Fruit fly (Drosophila melanogaster) whole organism, prepupa: ENCODE results near the gene CG14687.

Experiments used
- CG10631 ChIP-seq: fragments of 200-800 bp; sonication (Bioruptor generic); optimal IDR thresholded peaks from 2 replicates; lab custom pipeline; 2016; ENCODE audit warnings: missing biosample characterization, missing genetic modification characterization
- CG10669 ChIP-seq: fragments of 200-800 bp; sonication (Bioruptor generic); optimal IDR thresholded peaks from 3 replicates; lab custom pipeline; 2018; ENCODE audit warnings: missing biosample characterization, mild to moderate bottlenecking, missing genetic modification characterization, moderate library complexity
- CG11294 ChIP-seq: fragments of 200-800 bp; sonication (Bioruptor generic); IDR thresholded peaks from 2 replicates; pipeline ENCODE4 v1.3.6; 2022; ENCODE audit warnings: missing biosample characterization, missing genetic modification characterization
- CG11762 ChIP-seq: fragments of 200-800 bp; sonication (Bioruptor generic); optimal IDR thresholded peaks from 3 replicates; lab custom pipeline; 2016; ENCODE audit warnings: missing biosample characterization, missing genetic modification characterization; ENCODE audit not compliant: insufficient read depth
- CG15336 ChIP-seq: fragments of 200-800 bp; sonication (Bioruptor generic); IDR thresholded peaks from 2 replicates; pipeline ENCODE4 v1.3.6; 2022; ENCODE audit warnings: missing biosample characterization, missing genetic modification characterization
- CG1621 ChIP-seq: fragments of 200-800 bp; sonication (Bioruptor generic); optimal IDR thresholded peaks from 3 replicates; lab custom pipeline; 2018; ENCODE audit warnings: missing biosample characterization, mild to moderate bottlenecking, missing genetic modification characterization
- CG16779 ChIP-seq: fragments of 200-800 bp; sonication (Bioruptor generic); optimal IDR thresholded peaks from 3 replicates; lab custom pipeline; 2017; ENCODE audit warnings: missing biosample characterization, mild to moderate bottlenecking, missing genetic modification characterization
- CG3032 ChIP-seq: fragments of 200-800 bp; optimal IDR thresholded peaks from 2 replicates; lab custom pipeline; 2019; ENCODE audit warnings: missing biosample characterization, mild to moderate bottlenecking, missing genetic modification characterization, moderate library complexity
- CG31627 ChIP-seq: fragments of 200-800 bp; sonication (Bioruptor generic); optimal IDR thresholded peaks from 3 replicates; lab custom pipeline; 2016; ENCODE audit warnings: missing biosample characterization, missing genetic modification characterization
- CG34406 ChIP-seq: fragments of 200-800 bp; sonication (Bioruptor generic); optimal IDR thresholded peaks from 3 replicates; lab custom pipeline; 2016; ENCODE audit warnings: missing biosample characterization, missing genetic modification characterization
- CG3919 ChIP-seq: fragments of 200-800 bp; sonication (Bioruptor generic); optimal IDR thresholded peaks from 3 replicates; lab custom pipeline; 2016; ENCODE audit warnings: missing biosample characterization, missing genetic modification characterization
- CG4318 ChIP-seq: fragments of 200-800 bp; sonication (Bioruptor generic); optimal IDR thresholded peaks from 3 replicates; lab custom pipeline; 2017; ENCODE audit warnings: missing biosample characterization, mild to moderate bottlenecking, missing genetic modification characterization
- CG6163 ChIP-seq: fragments of 200-800 bp; sonication (Bioruptor generic); IDR thresholded peaks from 3 replicates; pipeline ENCODE4 v1.3.6; 2022; ENCODE audit warnings: missing biosample characterization, missing genetic modification characterization
- CG6276 ChIP-seq: fragments of 200-800 bp; sonication (Bioruptor generic); optimal IDR thresholded peaks from 2 replicates; lab custom pipeline; 2017; ENCODE audit warnings: missing biosample characterization, mild to moderate bottlenecking, missing genetic modification characterization
- CG6808 ChIP-seq: fragments of 200-800 bp; sonication (Bioruptor generic); optimal IDR thresholded peaks from 3 replicates; lab custom pipeline; 2017; ENCODE audit warnings: missing biosample characterization, missing genetic modification characterization, mild to moderate bottlenecking, moderate library complexity, missing genetic modification reagents
- CG6854 ChIP-seq: fragments of 200-800 bp; sonication (Bioruptor generic); optimal IDR thresholded peaks from 2 replicates; lab custom pipeline; 2017; ENCODE audit warnings: missing biosample characterization, mild to moderate bottlenecking, missing genetic modification characterization
- CG7368 ChIP-seq: fragments of 200-800 bp; sonication (Bioruptor generic); optimal IDR thresholded peaks from 3 replicates; lab custom pipeline; 2016; ENCODE audit warnings: missing biosample characterization, missing genetic modification characterization
- CG8119 ChIP-seq: fragments of 200-800 bp; sonication (Bioruptor generic); IDR thresholded peaks from 3 replicates; pipeline ENCODE4 v1.3.6; 2022; ENCODE audit warnings: missing biosample characterization, missing genetic modification characterization
- CG8319 ChIP-seq: fragments of 200-800 bp; sonication (Bioruptor generic); optimal IDR thresholded peaks from 3 replicates; lab custom pipeline; 2016; ENCODE audit warnings: missing biosample characterization, missing genetic modification characterization
- CG8632 ChIP-seq: fragments of 200-800 bp; sonication (Bioruptor generic); optimal IDR thresholded peaks from 3 replicates; lab custom pipeline; 2016; ENCODE audit warnings: missing biosample characterization, missing genetic modification characterization
- CG9139 ChIP-seq: fragments of 200-800 bp; sonication (Bioruptor generic); optimal IDR thresholded peaks from 3 replicates; lab custom pipeline; 2017; ENCODE audit warnings: missing biosample characterization, mild to moderate bottlenecking, missing genetic modification characterization
- Eip75B ChIP-seq: fragments of 200-800 bp; sonication (Bioruptor generic); optimal IDR thresholded peaks from 3 replicates; lab custom pipeline; 2016; ENCODE audit warnings: missing biosample characterization, missing genetic modification characterization
- Eip78C ChIP-seq: fragments of 200-800 bp; sonication (Bioruptor generic); peaks from one replicate; lab custom pipeline; 2016; ENCODE audit warnings: missing biosample characterization, missing genetic modification characterization
- Eip93F ChIP-seq: fragments of 200-800 bp; sonication (Bioruptor generic); optimal IDR thresholded peaks from 2 replicates; lab custom pipeline; 2016; ENCODE audit warnings: missing biosample characterization, mild to moderate bottlenecking, missing genetic modification characterization
- Ets21C ChIP-seq: fragments of 200-800 bp; sonication (Bioruptor generic); optimal IDR thresholded peaks from 3 replicates; lab custom pipeline; 2016; ENCODE audit warnings: missing biosample characterization, missing genetic modification characterization
- Ets96B ChIP-seq: fragments of 200-800 bp; optimal IDR thresholded peaks from 2 replicates; lab custom pipeline; 2019; ENCODE audit warnings: missing biosample characterization, mild to moderate bottlenecking, missing genetic modification characterization, moderate library complexity
- Hr38 ChIP-seq: sonication (Bioruptor generic); optimal IDR thresholded peaks from 2 replicates; lab custom pipeline; 2016; ENCODE audit warnings: missing biosample characterization, missing genetic modification characterization
- Hr4 ChIP-seq: fragments of 200-800 bp; sonication (Bioruptor generic); optimal IDR thresholded peaks from 3 replicates; lab custom pipeline; 2016; ENCODE audit warnings: missing biosample characterization, missing genetic modification characterization
- Lpt ChIP-seq: fragments of 200-800 bp; sonication (Bioruptor generic); optimal IDR thresholded peaks from 3 replicates; lab custom pipeline; 2016; ENCODE audit warnings: missing biosample characterization, missing genetic modification characterization
- OdsH ChIP-seq: fragments of 200-800 bp; sonication (Bioruptor generic); optimal IDR thresholded peaks from 3 replicates; lab custom pipeline; 2016; ENCODE audit warnings: missing biosample characterization, missing genetic modification characterization
- Smox ChIP-seq: fragments of 200-800 bp; sonication (Bioruptor generic); optimal IDR thresholded peaks from 3 replicates; lab custom pipeline; 2016; ENCODE audit warnings: missing biosample characterization, missing genetic modification characterization
- Sox102F ChIP-seq: fragments of 200-800 bp; sonication (Bioruptor generic); optimal IDR thresholded peaks from 2 replicates; lab custom pipeline; 2016; ENCODE audit warnings: missing biosample characterization, mild to moderate bottlenecking, missing genetic modification characterization
- Sox14 ChIP-seq: fragments of 200-800 bp; sonication (Bioruptor generic); optimal IDR thresholded peaks from 3 replicates; lab custom pipeline; 2016; ENCODE audit warnings: missing biosample characterization, missing genetic modification characterization
- achi ChIP-seq: fragments of 200-800 bp; sonication (Bioruptor generic); optimal IDR thresholded peaks from 3 replicates; lab custom pipeline; 2016; ENCODE audit warnings: missing biosample characterization, missing genetic modification characterization
- acj6 ChIP-seq: fragments of 200-800 bp; sonication (Bioruptor generic); optimal IDR thresholded peaks from 3 replicates; lab custom pipeline; 2016; ENCODE audit warnings: missing biosample characterization, missing genetic modification characterization
- cyc ChIP-seq: fragments of 200-800 bp; sonication (Bioruptor generic); optimal IDR thresholded peaks from 3 replicates; lab custom pipeline; 2016; ENCODE audit warnings: missing biosample characterization, missing genetic modification characterization
- dsx ChIP-seq: fragments of 200-800 bp; optimal IDR thresholded peaks from 3 replicates; lab custom pipeline; 2019; ENCODE audit warnings: missing biosample characterization, mild to moderate bottlenecking, missing genetic modification characterization, moderate library complexity; ENCODE audit not compliant: poor library complexity, severe bottlenecking
- eg ChIP-seq: fragments of 200-800 bp; sonication (Bioruptor generic); IDR thresholded peaks from 3 replicates; pipeline ENCODE4 v1.3.6; 2022; ENCODE audit warnings: missing biosample characterization, missing genetic modification characterization
- fd59A ChIP-seq: fragments of 200-800 bp; sonication (Bioruptor generic); optimal IDR thresholded peaks from 2 replicates; lab custom pipeline; 2017; ENCODE audit warnings: missing biosample characterization, mild to moderate bottlenecking, missing genetic modification characterization, missing genetic modification reagents
- fd85E ChIP-seq: fragments of 200-800 bp; sonication (Bioruptor generic); optimal IDR thresholded peaks from 3 replicates; lab custom pipeline; 2016; ENCODE audit warnings: missing biosample characterization, missing genetic modification characterization
- lz ChIP-seq: fragments of 200-800 bp; sonication (Bioruptor generic); optimal IDR thresholded peaks from 3 replicates; lab custom pipeline; 2016; ENCODE audit warnings: missing biosample characterization, missing genetic modification characterization
- net ChIP-seq: fragments of 200-800 bp; sonication (Bioruptor generic); optimal IDR thresholded peaks from 3 replicates; lab custom pipeline; 2016; ENCODE audit warnings: missing biosample characterization, missing genetic modification characterization
- spab ChIP-seq: fragments of 200-800 bp; sonication (Bioruptor generic); optimal IDR thresholded peaks from 2 replicates; lab custom pipeline; 2017; ENCODE audit warnings: missing biosample characterization, mild to moderate bottlenecking, missing genetic modification characterization, missing genetic modification reagents
- ss ChIP-seq, 2 experiments: fragments of 200-800 bp; sonication (Bioruptor generic); optimal IDR thresholded peaks; 2 replicates in 1 of 2; 3 replicates in 1 of 2; lab custom pipeline; 2017 to 2018; ENCODE audit warnings: mild to moderate bottlenecking in 2 of 2, missing biosample characterization in 2 of 2, missing genetic modification characterization in 2 of 2, moderate library complexity in 1 of 2
- svp ChIP-seq: fragments of 200-800 bp; sonication (Bioruptor generic); peaks from one replicate; lab custom pipeline; 2016; ENCODE audit warnings: missing biosample characterization, missing genetic modification characterization
- topi ChIP-seq: fragments of 200-800 bp; sonication (Bioruptor generic); optimal IDR thresholded peaks from 3 replicates; lab custom pipeline; 2016; ENCODE audit warnings: missing biosample characterization, missing genetic modification characterization
- vri ChIP-seq: fragments of 200-800 bp; sonication (Bioruptor generic); optimal IDR thresholded peaks from 3 replicates; lab custom pipeline; 2016; ENCODE audit warnings: missing biosample characterization, mild to moderate bottlenecking, missing genetic modification characterization

The CG14687 gene

dm6 chr3R:10780161-10780560 is 12.5 kb upstream of the CG14687 start:
- TF ChIP-seq spab (no peak), dsx (GFP tag; lab: Kevin White, UChicago) (no peak), CG4318 (GFP tag; lab: Kevin White, UChicago) (no peak), CG6276 (GFP tag; lab: Kevin White, UChicago) (no peak), CG10669 (no peak), acj6 (no peak), CG3919 (GFP tag; lab: Kevin White, UChicago) (no peak), achi (GFP tag; lab: Kevin White, UChicago) (no peak), CG6163 (GFP tag; lab: Robert Waterston, UW) (no peak), ss (GFP tag; optimal IDR thresholded peaks at IDR 0.05; lab: Kevin White, UChicago) (no peak)

- no peak for TF ChIP-seq Smox
- TF ChIP-seq Eip78C (GFP tag; lab: Kevin White, UChicago), result no peak
- TF ChIP-seq CG9139 (GFP tag; lab: Kevin White, UChicago), result no peak
- no peak for TF ChIP-seq CG10631
- no peak for TF ChIP-seq topi (GFP tag; lab: Kevin White, UChicago)
Observed at dm6 chr3R:10782167-10782566, 10.5 kb upstream of the CG14687 start, which contains the start of gene CG42633. Gene CG42633, minus strand, starts transcription at chr3R:10782267.

- no peak for TF ChIP-seq eg (GFP tag; lab: Robert Waterston, UW)
- peak; percentile 74 for TF ChIP-seq cyc
- TF ChIP-seq vri, result no peak
- no peak for TF ChIP-seq Eip75B (GFP tag; lab: Kevin White, UChicago)
- peak; percentile 52 for TF ChIP-seq CG8632 (GFP tag; lab: Kevin White, UChicago)
- peak; percentile 89 for TF ChIP-seq CG3032 (tag; lab: Kevin White, UChicago)
- TF ChIP-seq achi (GFP tag; lab: Kevin White, UChicago), result no peak
- TF ChIP-seq Eip93F, result no peak
- TF ChIP-seq OdsH (GFP tag; lab: Kevin White, UChicago), result peak; percentile 74
- no peak for TF ChIP-seq CG6808 (GFP tag; lab: Kevin White, UChicago)
- TF ChIP-seq acj6, result peak; percentile 72
- no peak for TF ChIP-seq fd85E (GFP tag; lab: Kevin White, UChicago)
- TF ChIP-seq Smox, result peak; percentile 70
- no peak for TF ChIP-seq CG8319 (GFP tag; lab: Kevin White, UChicago)
- peak; percentile 65 for TF ChIP-seq topi (GFP tag; lab: Kevin White, UChicago)
- TF ChIP-seq Lpt (GFP tag; lab: Kevin White, UChicago), result peak; percentile 20
- TF ChIP-seq CG8119 (GFP tag; lab: Robert Waterston, UW), result no peak
- TF ChIP-seq Sox14 (GFP tag; lab: Kevin White, UChicago), result peak; percentile 65
- TF ChIP-seq Hr4 (GFP tag; lab: Kevin White, UChicago), result peak; percentile 69
- peak; percentile 62 for TF ChIP-seq Ets21C
- TF ChIP-seq CG6163 (GFP tag; lab: Robert Waterston, UW), result no peak
- peak; percentile 77 for TF ChIP-seq lz (GFP tag; lab: Kevin White, UChicago)
- TF ChIP-seq CG31627 (GFP tag; lab: Kevin White, UChicago), result peak; percentile 77
- no peak for TF ChIP-seq CG10669
- no peak for TF ChIP-seq CG15336 (GFP tag; lab: Robert Waterston, UW)
- TF ChIP-seq CG6854 (GFP tag; lab: Kevin White, UChicago), result no peak
- no peak for TF ChIP-seq CG7368 (GFP tag; lab: Kevin White, UChicago)
- TF ChIP-seq Ets96B (tag; lab: Kevin White, UChicago), result peak; percentile 82
- TF ChIP-seq dsx (GFP tag; lab: Kevin White, UChicago), result no peak
- no peak for TF ChIP-seq spab
- TF ChIP-seq Sox102F (GFP tag; lab: Kevin White, UChicago), result no peak
- TF ChIP-seq Hr38 (GFP tag; lab: Kevin White, UChicago), result no peak
- no peak for TF ChIP-seq CG34406 (GFP tag; lab: Kevin White, UChicago)
- no peak for TF ChIP-seq net (GFP tag; lab: Kevin White, UChicago)
- TF ChIP-seq CG6276 (GFP tag; lab: Kevin White, UChicago), result no peak
- peak; percentile 74 for TF ChIP-seq CG10631
- no peak for TF ChIP-seq svp (GFP tag; lab: Kevin White, UChicago)
- TF ChIP-seq CG1621 (tag; lab: Kevin White, UChicago), result no peak
- no peak for TF ChIP-seq CG3919 (GFP tag; lab: Kevin White, UChicago)
- TF ChIP-seq Eip78C (GFP tag; lab: Kevin White, UChicago), result peak; percentile 78
- no peak for TF ChIP-seq CG16779 (tag; lab: Kevin White, UChicago)
- peak; percentile 44; the same call in 1 of the 2 replicates for TF ChIP-seq CG11294
- TF ChIP-seq CG11762 (GFP tag; lab: Kevin White, UChicago), result peak; percentile 36
- TF ChIP-seq fd59A, result peak; percentile 13
Observed at dm6 chr3R:10784058-10784499, 8.6 kb upstream of the CG14687 start, which contains the start of the genes mRpL37 and Rbp1. Gene mRpL37, minus strand, starts transcription at chr3R:10784092. Gene Rbp1, plus strand, starts transcription at chr3R:10784383.
